Worm (Caenorhabditis elegans) whole organism, L2 larva: ENCODE data around the gene ZK177.1.

ENCODE experiments used
- ama-1 ChIP-seq: fragments of 150-350 bp; optimal IDR thresholded peaks from 2 replicates; lab custom pipeline; 2018; ENCODE audit warnings: inconsistent platforms
- elt-1 ChIP-seq: fragments of 150-350 bp; optimal IDR thresholded peaks from 2 replicates; lab custom pipeline; 2014; ENCODE audit warnings: missing biosample characterization, missing genetic modification characterization
- nhr-10 ChIP-seq: sonication (generic microtip); optimal IDR thresholded peaks from 2 replicates; lab custom pipeline; 2017; ENCODE audit warnings: missing biosample characterization, missing genetic modification characterization
- nhr-12 ChIP-seq: fragments of 150-350 bp; optimal IDR thresholded peaks from 2 replicates; lab custom pipeline; 2014; ENCODE audit warnings: missing biosample characterization, missing genetic modification characterization
- nhr-23 ChIP-seq: fragments of 150-350 bp; optimal IDR thresholded peaks from 2 replicates; lab custom pipeline; 2014; ENCODE audit warnings: missing biosample characterization, missing genetic modification reagents, missing genetic modification characterization
- nhr-237 ChIP-seq: fragments of 150-350 bp; optimal IDR thresholded peaks from 2 replicates; lab custom pipeline; 2014; ENCODE audit warnings: missing biosample characterization, missing genetic modification characterization
- nhr-25 ChIP-seq: fragments of 150-350 bp; sonication (generic microtip); optimal IDR thresholded peaks from 3 replicates; lab custom pipeline; 2014; ENCODE audit warnings: missing biosample characterization, missing genetic modification characterization
- unc-62 ChIP-seq: fragments of 150-350 bp; optimal IDR thresholded peaks from 2 replicates; lab custom pipeline; 2014; ENCODE audit warnings: missing biosample characterization, missing genetic modification reagents, missing genetic modification characterization
- ztf-4 ChIP-seq: fragments of 150-350 bp; optimal IDR thresholded peaks from 2 replicates; lab custom pipeline; 2014; ENCODE audit warnings: missing biosample characterization, missing genetic modification characterization

ce11 chrII:5500470-5500869, 27.5 kb upstream of the ZK177.1 start, which contains the start of gene fzy-1:
- TF ChIP-seq unc-62 (GFP tag; lab: Kevin White, UChicago), result no peak
- TF ChIP-seq elt-1 (tag; lab: Kevin White, UChicago), result no peak
- TF ChIP-seq nhr-23, result no peak
- no peak for TF ChIP-seq nhr-25 (tag; lab: Kevin White, UChicago)
- TF ChIP-seq ztf-4 (tag; lab: Kevin White, UChicago), result no peak
- TF ChIP-seq ama-1 (lab: Kevin White, UChicago), result no peak
- no peak for TF ChIP-seq nhr-10
- TF ChIP-seq nhr-237 (tag; lab: Kevin White, UChicago), result no peak
- TF ChIP-seq nhr-12, result no peak
